Worm (Caenorhabditis elegans): ENCODE measurements around the gene E_BE45912.2.
A peak's percentile ranks its signal among the peaks of the same experiment; 100 is the strongest.

Gene E_BE45912.2

ce11 chrIII:982961-983360 is 47.9 kb downstream of the E_BE45912.2 start, which contains the start of gene tbc-10:
Gene tbc-10 (plus strand): TSS chrIII:983261.
- no peak for TF ChIP-seq fos-1 (tag; optimal IDR thresholded peaks at IDR 0.05)
- TF ChIP-seq Y55F3AM.14 (GFP tag; optimal IDR thresholded peaks at IDR 0.05) = no peak
- TF ChIP-seq blmp-1 (tag; optimal IDR thresholded peaks at IDR 0.05; ENCODE audit: insufficient read depth) = no peak
- no peak for TF ChIP-seq nhr-129 (tag; optimal IDR thresholded peaks at IDR 0.05)

ce11 chrIII:981960-982359 is 48.9 kb downstream of the E_BE45912.2 start:
- no peak for TF ChIP-seq ama-1 (optimal IDR thresholded peaks at IDR 0.05)
- peak; percentile 41 for TF ChIP-seq gmeb-1 (tag; optimal IDR thresholded peaks at IDR 0.05)
- peak; percentile 58 for TF ChIP-seq C34F6.9 (tag; optimal IDR thresholded peaks at IDR 0.05)
- TF ChIP-seq lin-13 (GFP tag; optimal IDR thresholded peaks at IDR 0.05) = no peak
- peak; percentile 51 for TF ChIP-seq fos-1 (tag; optimal IDR thresholded peaks at IDR 0.05)
- TF ChIP-seq nhr-25 (tag; optimal IDR thresholded peaks at IDR 0.05) = peak; percentile 17
- no peak for TF ChIP-seq nhr-12 (tag; optimal IDR thresholded peaks at IDR 0.05)
- TF ChIP-seq lsy-2 (tag; optimal IDR thresholded peaks at IDR 0.05) = peak in 1 of 2 experiments; percentile 4
- TF ChIP-seq unc-55 (GFP tag; optimal IDR thresholded peaks at IDR 0.05) = peak; percentile 69
- TF ChIP-seq elt-1 (tag; optimal IDR thresholded peaks at IDR 0.05) = no peak
- peak; percentile 4 for TF ChIP-seq sem-4 (tag; optimal IDR thresholded peaks at IDR 0.05)
- TF ChIP-seq nhr-129 (tag; optimal IDR thresholded peaks at IDR 0.05) = peak; percentile 21

ce11 chrIII:978889-979288 is 52.0 kb downstream of the E_BE45912.2 start:
- no peak for TF ChIP-seq ztf-1 (GFP tag; conservative IDR thresholded peaks at IDR 0.05)
- TF ChIP-seq nhr-21 (tag; optimal IDR thresholded peaks at IDR 0.05) = no peak
- TF ChIP-seq nhr-10 (tag; optimal IDR thresholded peaks at IDR 0.05) = no peak
- no peak for TF ChIP-seq ceh-16 (tag; optimal IDR thresholded peaks at IDR 0.05)
- no peak for TF ChIP-seq unc-39 (tag; optimal IDR thresholded peaks at IDR 0.05)
- no peak for TF ChIP-seq unc-55 (GFP tag; optimal IDR thresholded peaks at IDR 0.05)
- TF ChIP-seq nhr-11 (tag; optimal IDR thresholded peaks at IDR 0.05) = no peak
- TF ChIP-seq nhr-237 (tag; optimal IDR thresholded peaks at IDR 0.05) = no peak
- TF ChIP-seq fos-1 (tag; optimal IDR thresholded peaks at IDR 0.05) = no peak
- TF ChIP-seq aly-2 (tag; optimal IDR thresholded peaks at IDR 0.05) = no peak
- TF ChIP-seq ama-1 (optimal IDR thresholded peaks at IDR 0.05) = no peak
- TF ChIP-seq nhr-77 (tag; optimal IDR thresholded peaks at IDR 0.05) = no peak
- TF ChIP-seq dmd-4 (tag; optimal IDR thresholded peaks at IDR 0.05) = no peak
- TF ChIP-seq peb-1 (tag; optimal IDR thresholded peaks at IDR 0.05) = no peak
- TF ChIP-seq ceh-82 (tag; optimal IDR thresholded peaks at IDR 0.05) = no peak
- no peak for TF ChIP-seq lin-11 (tag; optimal IDR thresholded peaks at IDR 0.05)

Data from whole organism, L2 larva.